Worm (Caenorhabditis elegans) whole organism, young adult: Measurements from ENCODE around the gene C02F12.5.

Experiments used
- tbx-9 ChIP-seq: sonication (generic microtip); optimal IDR thresholded peaks from 2 replicates; lab custom pipeline; 2016; ENCODE audit warnings: borderline replicate concordance, missing genetic modification characterization, inconsistent platforms, missing compliant biosample characterization
- ztf-25 ChIP-seq: fragments of 200-800 bp; sonication (Bioruptor generic); IDR thresholded peaks from 2 replicates; pipeline ENCODE4 v1.3.6; 2022; ENCODE audit warnings: missing genetic modification reagents, missing genetic modification characterization, missing compliant biosample characterization
- ztf-28 ChIP-seq: fragments of 200-800 bp; sonication (Bioruptor generic); IDR thresholded peaks from 2 replicates; pipeline ENCODE4 v1.3.6; 2022; ENCODE audit warnings: missing genetic modification reagents, missing genetic modification characterization, missing compliant biosample characterization

Gene C02F12.5

ce11 chrX:3623162-3623561 lies 48.7 kb downstream of the C02F12.5 start, which contains the start of gene C18B2.2:
TSS of gene C18B2.2 (plus strand) at chrX:3623462.
- no peak for TF ChIP-seq ztf-25
- TF ChIP-seq tbx-9 (tag; lab: Kevin White, UChicago) = no peak
- TF ChIP-seq ztf-28 (GFP tag; lab: Robert Waterston, UW) = no peak
